Worm (Caenorhabditis elegans) whole organism, midembryonic: ENCODE measurements around the gene fnta-1.

ENCODE experiments used
- T22C8.4 ChIP-seq: fragments of 200-800 bp; sonication (Bioruptor generic); IDR thresholded peaks from 2 replicates; pipeline ENCODE4 v1.3.6; 2022; ENCODE audit warnings: missing genetic modification characterization, missing compliant biosample characterization
- cog-1 ChIP-seq: sonication (generic microtip); optimal IDR thresholded peaks from 2 replicates; lab custom pipeline; 2016; ENCODE audit warnings: missing genetic modification characterization, missing compliant biosample characterization
- klf-2 ChIP-seq: fragments of 200-800 bp; sonication (Bioruptor generic); conservative IDR thresholded peaks from 2 replicates; pipeline ENCODE4 v1.3.6; 2022; ENCODE audit warnings: missing genetic modification reagents, missing genetic modification characterization, missing compliant biosample characterization
- med-1 ChIP-seq: sonication (generic microtip); optimal IDR thresholded peaks from 2 replicates; lab custom pipeline; 2017; ENCODE audit warnings: missing genetic modification characterization, mild to moderate bottlenecking, missing compliant biosample characterization, antibody characterized with exemption, missing genetic modification reagents; ENCODE audit not compliant: insufficient read depth
- ref-1 ChIP-seq: fragments of 200-800 bp; sonication (Bioruptor generic); conservative IDR thresholded peaks from 2 replicates; pipeline ENCODE4 v1.3.6; 2022; ENCODE audit warnings: missing genetic modification reagents, missing genetic modification characterization, missing compliant biosample characterization
- ztf-23 ChIP-seq: fragments of 200-800 bp; sonication (Bioruptor generic); IDR thresholded peaks from 2 replicates; pipeline ENCODE4 v1.3.6; 2022; ENCODE audit warnings: missing genetic modification reagents, missing genetic modification characterization, missing compliant biosample characterization

ce11 chrIV:192046-192445, 48.1 kb downstream of the fnta-1 start, which contains the start of gene Y38C1AA.12:
- TF ChIP-seq cog-1 (tag; lab: Kevin White, UChicago) (peak; percentile 74), T22C8.4 (GFP tag; lab: Robert Waterston, UW) (no peak), ztf-23 (GFP tag; lab: Robert Waterston, UW) (peak; percentile 70; the same call in 1 of the 2 replicates), med-1 (GFP tag; lab: Kevin White, UChicago) (no peak), klf-2 (GFP tag; lab: Robert Waterston, UW) (no peak), ref-1 (GFP tag; lab: Robert Waterston, UW) (no peak)
